Worm (Caenorhabditis elegans): ENCODE results near the gene del-5.

DNA sequence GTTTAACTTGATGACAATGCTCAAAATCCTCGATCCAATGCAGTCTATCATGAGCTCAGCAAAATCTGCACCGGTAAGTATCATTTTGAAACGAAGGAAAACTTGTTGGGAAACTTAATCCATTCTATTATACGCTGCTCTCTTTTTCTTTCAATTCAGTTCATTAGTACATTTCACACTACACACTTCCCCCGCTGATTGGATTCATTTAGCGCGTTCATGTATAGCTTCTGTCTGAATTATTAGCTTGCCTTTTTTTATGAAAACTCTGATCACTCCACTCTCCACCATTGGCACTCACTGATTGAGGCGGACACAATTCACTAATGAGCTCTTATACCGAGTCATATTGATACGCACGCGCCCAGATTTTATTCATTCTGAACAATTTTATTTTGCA lies 30.2 kb upstream of the del-5 start:
- no peak for TF ChIP-seq B0019.2 (GFP tag; conservative IDR thresholded peaks at IDR 0.05)
- no peak for TF ChIP-seq pha-4 (tag; optimal IDR thresholded peaks at IDR 0.05)
- TF ChIP-seq fkh-3 (tag; optimal IDR thresholded peaks at IDR 0.05) = no peak
- TF ChIP-seq ztf-18 (tag; optimal IDR thresholded peaks at IDR 0.05) = no peak
- TF ChIP-seq unc-62 (GFP tag; optimal IDR thresholded peaks at IDR 0.05) = no peak
- TF ChIP-seq aptf-3 (GFP tag; IDR thresholded peaks at IDR 0.05) = no peak
- TF ChIP-seq snpc-1.3 (tag; optimal IDR thresholded peaks at IDR 0.05; ENCODE audit: insufficient read depth) = no peak

Measured in whole organism, young adult.